Fruit fly (Drosophila melanogaster) whole organism, prepupa: Measurements from ENCODE around the gene Clk.
A peak's percentile ranks its signal among the peaks of the same experiment; 100 is the strongest.

ENCODE experiments used
- CG10669 ChIP-seq: fragments of 200-800 bp; sonication (Bioruptor generic); optimal IDR thresholded peaks from 3 replicates; lab custom pipeline; 2018; ENCODE audit warnings: missing biosample characterization, mild to moderate bottlenecking, missing genetic modification characterization, moderate library complexity
- CG31627 ChIP-seq: fragments of 200-800 bp; sonication (Bioruptor generic); optimal IDR thresholded peaks from 3 replicates; lab custom pipeline; 2016; ENCODE audit warnings: missing biosample characterization, missing genetic modification characterization
- CG3919 ChIP-seq: fragments of 200-800 bp; sonication (Bioruptor generic); optimal IDR thresholded peaks from 3 replicates; lab custom pipeline; 2016; ENCODE audit warnings: missing biosample characterization, missing genetic modification characterization
- CG6792 ChIP-seq: fragments of 200-800 bp; sonication (Bioruptor generic); optimal IDR thresholded peaks from 3 replicates; lab custom pipeline; 2016; ENCODE audit warnings: missing biosample characterization, missing genetic modification characterization
- CG8319 ChIP-seq: fragments of 200-800 bp; sonication (Bioruptor generic); optimal IDR thresholded peaks from 3 replicates; lab custom pipeline; 2016; ENCODE audit warnings: missing biosample characterization, missing genetic modification characterization
- Eip93F ChIP-seq: fragments of 200-800 bp; sonication (Bioruptor generic); optimal IDR thresholded peaks from 2 replicates; lab custom pipeline; 2016; ENCODE audit warnings: missing biosample characterization, mild to moderate bottlenecking, missing genetic modification characterization
- Hr39 ChIP-seq: fragments of 200-800 bp; sonication (Bioruptor generic); optimal IDR thresholded peaks from 2 replicates; lab custom pipeline; 2016; ENCODE audit warnings: missing biosample characterization, missing genetic modification characterization
- OdsH ChIP-seq: fragments of 200-800 bp; sonication (Bioruptor generic); optimal IDR thresholded peaks from 3 replicates; lab custom pipeline; 2016; ENCODE audit warnings: missing biosample characterization, missing genetic modification characterization
- Sox14 ChIP-seq: fragments of 200-800 bp; sonication (Bioruptor generic); optimal IDR thresholded peaks from 3 replicates; lab custom pipeline; 2016; ENCODE audit warnings: missing biosample characterization, missing genetic modification characterization
- achi ChIP-seq: fragments of 200-800 bp; sonication (Bioruptor generic); optimal IDR thresholded peaks from 3 replicates; lab custom pipeline; 2016; ENCODE audit warnings: missing biosample characterization, missing genetic modification characterization
- dsx ChIP-seq: fragments of 200-800 bp; optimal IDR thresholded peaks from 3 replicates; lab custom pipeline; 2019; ENCODE audit warnings: missing biosample characterization, mild to moderate bottlenecking, missing genetic modification characterization, moderate library complexity; ENCODE audit not compliant: poor library complexity, severe bottlenecking

DNA sequence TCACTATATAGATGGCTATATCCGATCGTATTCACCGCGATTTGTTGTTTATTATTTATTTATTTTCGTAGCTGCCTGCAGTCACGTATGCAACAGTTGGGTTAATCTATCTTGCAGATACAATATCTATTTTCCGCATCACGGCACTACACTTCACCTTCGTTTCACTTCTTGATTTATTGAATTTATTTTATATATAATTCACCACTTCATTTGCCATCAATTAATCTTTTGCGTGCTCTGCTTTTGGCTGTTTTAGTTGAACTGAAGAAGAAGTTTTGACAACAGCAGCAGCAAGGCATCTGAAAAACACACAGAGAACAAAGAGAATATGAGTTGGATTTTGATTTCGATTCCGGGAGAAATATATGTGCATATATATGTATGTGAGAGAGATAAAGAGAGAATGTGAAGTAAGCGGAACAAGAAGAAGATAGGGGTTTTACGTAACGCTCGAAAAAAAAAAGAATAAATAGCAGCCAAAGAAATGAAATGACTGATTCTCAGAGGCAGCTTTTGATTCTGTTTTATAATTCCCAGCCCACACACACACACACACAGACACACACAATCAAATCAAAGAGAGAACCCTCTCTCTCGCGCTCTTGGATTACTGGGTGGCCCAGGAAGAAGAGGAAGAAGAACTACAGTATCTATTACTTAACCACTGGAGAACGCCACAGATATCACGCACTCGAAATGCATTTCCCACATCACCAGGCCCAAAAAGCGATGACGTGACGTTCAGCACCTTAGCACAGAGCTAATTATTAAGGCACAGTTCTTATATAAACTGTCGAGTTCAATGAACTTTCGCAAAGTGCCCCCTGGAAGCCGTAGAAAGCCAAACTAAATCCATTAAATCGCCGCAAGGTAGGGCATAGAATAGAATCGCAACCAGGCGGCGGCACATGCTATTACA lies 29.3 kb upstream of the Clk start:
- TF ChIP-seq CG3919 (GFP tag; lab: Kevin White, UChicago) (no peak), dsx (GFP tag; lab: Kevin White, UChicago) (peak; percentile 62), Sox14 (GFP tag; lab: Kevin White, UChicago) (no peak), CG31627 (no peak), CG8319 (GFP tag; lab: Kevin White, UChicago) (no peak), Eip93F (GFP tag; lab: Kevin White, UChicago) (no peak), CG10669 (GFP tag; lab: Kevin White, UChicago) (no peak), CG6792 (GFP tag; lab: Kevin White, UChicago) (no peak), achi (GFP tag; lab: Kevin White, UChicago) (peak; percentile 5), OdsH (GFP tag; lab: Kevin White, UChicago) (no peak), Hr39 (GFP tag; lab: Kevin White, UChicago) (no peak)
